Fruit fly (Drosophila melanogaster): ENCODE measurements around the gene CG10969.

The CG10969 gene

dm6 chr3L:12734550-12735012 lies 46.3 kb downstream of the CG10969 start, which contains the start of the genes SmD1 and Ptp69D (continued):
- TF ChIP-seq CG8281 (tag; optimal IDR thresholded peaks at IDR 0.05) = no peak
- TF ChIP-seq CG15479 (GFP tag; optimal IDR thresholded peaks at IDR 0.05) = no peak
- TF ChIP-seq Hr3 (GFP tag; optimal IDR thresholded peaks at IDR 0.05) = peak; percentile 29
- TF ChIP-seq CG34376 (GFP tag; optimal IDR thresholded peaks at IDR 0.05) = no peak
- TF ChIP-seq Tbp (GFP tag; optimal IDR thresholded peaks at IDR 0.05) = no peak
- TF ChIP-seq CG31224 (GFP tag; IDR thresholded peaks at IDR 0.05) = no peak
- TF ChIP-seq CG10209 (GFP tag; optimal IDR thresholded peaks at IDR 0.05) = no peak
- peak in 1 of 3 experiments; percentile 40 for TF ChIP-seq Stat92E (GFP tag; optimal IDR thresholded peaks at IDR 0.05)
- no peak for TF ChIP-seq B-H1 (GFP tag; IDR thresholded peaks at IDR 0.05)
- TF ChIP-seq Nf-YB (GFP tag; optimal IDR thresholded peaks at IDR 0.05) = no peak
- peak; percentile 81 for TF ChIP-seq HLH4C (GFP tag; IDR thresholded peaks at IDR 0.05; ENCODE audit: partially characterized antibody)
- peak; percentile 7 for TF ChIP-seq PHDP (tag; optimal IDR thresholded peaks at IDR 0.05)
- TF ChIP-seq CG14965 (GFP tag; optimal IDR thresholded peaks at IDR 0.05; ENCODE audit: borderline replicate concordance) = no peak
- TF ChIP-seq Usf (GFP tag; optimal IDR thresholded peaks at IDR 0.05) = no peak
- no peak for TF ChIP-seq CG10431 (GFP tag; optimal IDR thresholded peaks at IDR 0.05)
- no peak for TF ChIP-seq CG12744 (GFP tag; optimal IDR thresholded peaks at IDR 0.05)
- TF ChIP-seq NC2β (GFP tag; optimal IDR thresholded peaks at IDR 0.05) = no peak
- no peak for TF ChIP-seq sens (GFP tag)
- peak; percentile 14 for TF ChIP-seq CG4820 (GFP tag; optimal IDR thresholded peaks at IDR 0.05)
- TF ChIP-seq maf-S (GFP tag; optimal IDR thresholded peaks at IDR 0.05) = no peak
- TF ChIP-seq disco-r (GFP tag; optimal IDR thresholded peaks at IDR 0.05) = no peak
- TF ChIP-seq bigmax (GFP tag; optimal IDR thresholded peaks at IDR 0.05) = peak; percentile 64
- no peak for TF ChIP-seq Awh (GFP tag; IDR thresholded peaks at IDR 0.05)
- TF ChIP-seq CG11560 (tag; IDR thresholded peaks at IDR 0.05) = peak; percentile 88; the same call in 2 of the 3 replicates
- peak; percentile 14 for TF ChIP-seq D19A (tag; optimal IDR thresholded peaks at IDR 0.05)
- TF ChIP-seq CG2678 (tag; optimal IDR thresholded peaks at IDR 0.05) = no peak
- no peak for TF ChIP-seq tin (GFP tag; optimal IDR thresholded peaks at IDR 0.05)
- TF ChIP-seq dati (GFP tag; IDR thresholded peaks at IDR 0.05) = no peak
- no peak for TF ChIP-seq dysf (GFP tag; IDR thresholded peaks at IDR 0.05)
- TF ChIP-seq lola (GFP tag; optimal IDR thresholded peaks at IDR 0.05) = peak in 1 of 3 experiments; percentile 33
- TF ChIP-seq Dip2 (GFP tag; IDR thresholded peaks at IDR 0.05) = no peak
- no peak for TF ChIP-seq ATbp (GFP tag; optimal IDR thresholded peaks at IDR 0.05)
- peak; percentile 67 for TF ChIP-seq CG8924 (tag; optimal IDR thresholded peaks at IDR 0.05)
- no peak for TF ChIP-seq CG32767 (GFP tag; IDR thresholded peaks at IDR 0.05)
- no peak for TF ChIP-seq H2.0 (GFP tag; IDR thresholded peaks at IDR 0.05)
- no peak for TF ChIP-seq CG18262 (tag; optimal IDR thresholded peaks at IDR 0.05)
- no peak for TF ChIP-seq org-1 (GFP tag; optimal IDR thresholded peaks at IDR 0.05)
- no peak for TF ChIP-seq ranshi (GFP tag; IDR thresholded peaks at IDR 0.05)
- no peak for TF ChIP-seq Side (GFP tag; optimal IDR thresholded peaks at IDR 0.05)
- no peak for TF ChIP-seq Nf-YC (tag; optimal IDR thresholded peaks at IDR 0.05)
- TF ChIP-seq vvl (GFP tag; IDR thresholded peaks at IDR 0.05) = no peak
- TF ChIP-seq sima (GFP tag; optimal IDR thresholded peaks at IDR 0.05) = no peak
- TF ChIP-seq lmd (GFP tag; IDR thresholded peaks at IDR 0.05) = no peak
- no peak for TF ChIP-seq ERR (GFP tag; optimal IDR thresholded peaks at IDR 0.05)
- no peak for TF ChIP-seq Med (GFP tag)
- no peak for TF ChIP-seq croc (GFP tag; conservative IDR thresholded peaks at IDR 0.05)
- no peak for TF ChIP-seq CG10543 (GFP tag; optimal IDR thresholded peaks at IDR 0.05)
- no peak for TF ChIP-seq vfl (GFP tag; optimal IDR thresholded peaks at IDR 0.05)
- TF ChIP-seq az2 (GFP tag; optimal IDR thresholded peaks at IDR 0.05) = no peak
- no peak for TF ChIP-seq Dfd (GFP tag; optimal IDR thresholded peaks at IDR 0.05)
- TF ChIP-seq yki (optimal IDR thresholded peaks at IDR 0.05) = no peak
- no peak for TF ChIP-seq CG4707 (GFP tag; optimal IDR thresholded peaks at IDR 0.05)
